Worm (Caenorhabditis elegans): ENCODE measurements around the gene D2062.13.

- TF ChIP-seq flt-1 (GFP tag; IDR thresholded peaks at IDR 0.05) (no peak), klf-2 (GFP tag; conservative IDR thresholded peaks at IDR 0.05) (no peak)
Measured at ce11 chrII:2586861-2587554, 25.4 kb upstream of the D2062.13 start, which contains the start of the genes F33H12.7 and sri-39.

Data from whole organism, midembryonic.